Worm (Caenorhabditis elegans) whole organism, L2 larva: Measurements from ENCODE around the gene srtx-1.

Source experiments
- C34F6.9 ChIP-seq: fragments of 150-350 bp; optimal IDR thresholded peaks from 2 replicates; lab custom pipeline; 2014; ENCODE audit warnings: missing biosample characterization, missing genetic modification characterization
- nhr-237 ChIP-seq: fragments of 150-350 bp; optimal IDR thresholded peaks from 2 replicates; lab custom pipeline; 2014; ENCODE audit warnings: missing biosample characterization, missing genetic modification characterization
- skn-1 ChIP-seq: sonication (generic microtip); optimal IDR thresholded peaks from 2 replicates; lab custom pipeline; 2017; ENCODE audit warnings: missing biosample characterization, missing genetic modification characterization

ce11 chrIV:7445995-7446394 is 25.0 kb downstream of the srtx-1 start, which contains the start of gene B0496.1:
- TF ChIP-seq skn-1 (tag; lab: Kevin White, UChicago) (no peak), nhr-237 (no peak), C34F6.9 (tag; lab: Kevin White, UChicago) (no peak)
